Worm (Caenorhabditis elegans): ENCODE data around the gene eol-1.

DNA sequence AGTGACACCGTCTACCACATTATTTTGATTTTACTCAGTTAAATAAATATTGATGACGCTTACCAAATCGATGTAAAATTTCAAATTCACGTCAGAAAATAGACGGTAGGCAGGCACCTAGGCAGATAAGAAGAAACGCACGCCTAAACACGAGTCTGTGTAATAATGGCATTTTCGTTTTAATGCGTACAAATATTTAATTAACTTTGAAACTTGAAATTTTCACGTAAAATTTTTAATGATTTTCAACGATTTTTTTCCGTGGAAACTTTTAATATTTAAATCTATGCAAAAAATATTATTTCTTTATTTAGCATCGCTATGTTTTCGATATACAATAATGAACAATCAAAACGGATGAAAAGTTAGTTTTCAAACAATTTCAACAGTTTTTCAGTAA is 49.5 kb downstream of the eol-1 start, which contains the start of gene C06B3.16:
- TF ChIP-seq nhr-76 (tag; optimal IDR thresholded peaks at IDR 0.05) (no peak), R02D3.7 (tag; optimal IDR thresholded peaks at IDR 0.05) (no peak), nhr-12 (tag; optimal IDR thresholded peaks at IDR 0.05) (no peak), fos-1 (tag; optimal IDR thresholded peaks at IDR 0.05) (no peak), nhr-25 (tag; optimal IDR thresholded peaks at IDR 0.05) (no peak), elt-3 (tag; optimal IDR thresholded peaks at IDR 0.05) (no peak), ceh-82 (tag; optimal IDR thresholded peaks at IDR 0.05) (no peak), ztf-11 (tag; optimal IDR thresholded peaks at IDR 0.05) (no peak), lin-39 (tag; optimal IDR thresholded peaks at IDR 0.05) (no peak), ama-1 (optimal IDR thresholded peaks at IDR 0.05) (no peak), unc-62 (GFP tag; optimal IDR thresholded peaks at IDR 0.05) (no peak)
